Fruit fly (Drosophila melanogaster) whole organism, embryonic: ENCODE results near the gene shv.

Experiments
- Abd-B ChIP-seq: fragments of 200-800 bp; sonication (Bioruptor generic); optimal IDR thresholded peaks from 2 replicates; lab custom pipeline; 2018; ENCODE audit warnings: missing biosample characterization, mild to moderate bottlenecking, missing genetic modification characterization, moderate library complexity
- Adf1 ChIP-seq: fragments of 200-800 bp; sonication (Bioruptor generic); IDR thresholded peaks from 2 replicates; pipeline ENCODE4 v1.3.6; 2022; ENCODE audit warnings: missing biosample characterization, missing genetic modification characterization
- B-H1 ChIP-seq: fragments of 200-800 bp; sonication (Bioruptor generic); IDR thresholded peaks from 3 replicates; pipeline ENCODE4 v1.3.6; 2022; ENCODE audit warnings: missing biosample characterization, missing genetic modification characterization
- Blimp-1 ChIP-seq: fragments of 200-800 bp; sonication (Bioruptor generic); optimal IDR thresholded peaks from 3 replicates; lab custom pipeline; 2018; ENCODE audit warnings: missing biosample characterization, missing genetic modification characterization, mild to moderate bottlenecking, moderate library complexity, missing genetic modification reagents
- CG10209 ChIP-seq: fragments of 200-800 bp; sonication (Bioruptor generic); optimal IDR thresholded peaks from 3 replicates; lab custom pipeline; 2017; ENCODE audit warnings: missing biosample characterization, mild to moderate bottlenecking, missing genetic modification characterization, missing genetic modification reagents
- CG11247 ChIP-seq: fragments of 200-800 bp; sonication (Bioruptor generic); IDR thresholded peaks from 2 replicates; pipeline ENCODE4 v1.3.6; 2022; ENCODE audit warnings: missing biosample characterization, missing genetic modification characterization
- CG14014 ChIP-seq: fragments of 200-800 bp; sonication (Bioruptor generic); IDR thresholded peaks from 2 replicates; pipeline ENCODE4 v1.3.6; 2022; ENCODE audit warnings: missing biosample characterization, missing genetic modification characterization
- CG15011 ChIP-seq: fragments of 200-800 bp; sonication (Bioruptor generic); optimal IDR thresholded peaks from 3 replicates; lab custom pipeline; 2018; ENCODE audit warnings: missing biosample characterization, mild to moderate bottlenecking, missing genetic modification characterization
- CG15696 ChIP-seq: fragments of 200-800 bp; sonication (Bioruptor generic); optimal IDR thresholded peaks from 2 replicates; lab custom pipeline; 2019; ENCODE audit warnings: missing biosample characterization, mild to moderate bottlenecking, missing genetic modification characterization, moderate library complexity
- CG18011 ChIP-seq: fragments of 200-800 bp; sonication (Bioruptor generic); optimal IDR thresholded peaks from 2 replicates; lab custom pipeline; 2017; ENCODE audit warnings: missing biosample characterization, missing genetic modification characterization, mild to moderate bottlenecking, moderate library complexity, missing genotype
- CG18599 ChIP-seq: fragments of 200-800 bp; sonication (Bioruptor generic); optimal IDR thresholded peaks from 3 replicates; lab custom pipeline; 2017; ENCODE audit warnings: missing biosample characterization, missing genetic modification characterization, mild to moderate bottlenecking, moderate library complexity, missing genetic modification reagents
- CG2875 ChIP-seq: fragments of 200-800 bp; sonication (Bioruptor generic); optimal IDR thresholded peaks from 2 replicates; lab custom pipeline; 2017; ENCODE audit warnings: missing biosample characterization, mild to moderate bottlenecking, missing genetic modification characterization, missing genetic modification reagents
- CG3163 ChIP-seq: fragments of 200-800 bp; sonication (Bioruptor generic); optimal IDR thresholded peaks from 3 replicates; lab custom pipeline; 2016; ENCODE audit warnings: missing biosample characterization, missing genetic modification characterization
- CG32767 ChIP-seq: fragments of 200-800 bp; sonication (Bioruptor generic); IDR thresholded peaks from 2 replicates; pipeline ENCODE4 v1.3.6; 2022; ENCODE audit warnings: missing biosample characterization, missing genetic modification characterization
- CG3726 ChIP-seq: fragments of 200-800 bp; sonication (Bioruptor generic); IDR thresholded peaks from 3 replicates; pipeline ENCODE4, ENCODE4 v1.3.6; 2022; ENCODE audit warnings: missing biosample characterization, missing genetic modification characterization
- CG4820 ChIP-seq: fragments of 200-800 bp; sonication (Bioruptor generic); optimal IDR thresholded peaks from 3 replicates; lab custom pipeline; 2016; ENCODE audit warnings: missing biosample characterization, missing genetic modification characterization
- CG6272 ChIP-seq: fragments of 200-800 bp; sonication (Bioruptor generic); IDR thresholded peaks from 2 replicates; pipeline ENCODE4 v1.3.6; 2022; ENCODE audit warnings: missing biosample characterization, missing genetic modification characterization
- CG6854 ChIP-seq: fragments of 200-800 bp; sonication (Bioruptor generic); optimal IDR thresholded peaks from 3 replicates; lab custom pipeline; 2017; ENCODE audit warnings: missing biosample characterization, mild to moderate bottlenecking, missing genetic modification characterization
- CG9876 ChIP-seq: fragments of 200-800 bp; sonication (Bioruptor generic); optimal IDR thresholded peaks from 2 replicates; lab custom pipeline; 2016; ENCODE audit warnings: missing biosample characterization, missing genetic modification characterization
- Ets97D ChIP-seq: fragments of 200-800 bp; sonication (Bioruptor generic); optimal IDR thresholded peaks from 3 replicates; lab custom pipeline; 2016; ENCODE audit warnings: missing biosample characterization, missing genetic modification characterization
- Fer3 ChIP-seq: fragments of 200-800 bp; sonication (Bioruptor generic); optimal IDR thresholded peaks from 2 replicates; lab custom pipeline; 2018; ENCODE audit warnings: missing biosample characterization, mild to moderate bottlenecking, missing genetic modification characterization, moderate library complexity
- GATAe ChIP-seq: fragments of 200-800 bp; sonication (Bioruptor generic); conservative IDR thresholded peaks from 2 replicates; pipeline ENCODE4 v1.3.6; 2022; ENCODE audit warnings: missing biosample characterization, missing genetic modification characterization
- Jarid2 ChIP-seq: fragments of 200-800 bp; sonication (Bioruptor generic); optimal IDR thresholded peaks from 3 replicates; lab custom pipeline; 2017; ENCODE audit warnings: mild to moderate bottlenecking, missing biosample characterization, missing genetic modification reagents, missing genetic modification characterization
- Myb ChIP-seq: fragments of 200-800 bp; sonication (Bioruptor generic); optimal IDR thresholded peaks from 2 replicates; lab custom pipeline; 2016; ENCODE audit warnings: missing biosample characterization, missing genetic modification characterization
- Spps ChIP-seq: fragments of 200-800 bp; sonication (Bioruptor generic); optimal IDR thresholded peaks from 2 replicates; lab custom pipeline; 2018; ENCODE audit warnings: missing biosample characterization, mild to moderate bottlenecking, missing genetic modification characterization
- Tbp ChIP-seq: fragments of >200 bp; optimal IDR thresholded peaks from 2 replicates; lab custom pipeline; 2018; ENCODE audit warnings: missing biosample characterization, missing genetic modification characterization
- ap ChIP-seq: fragments of 200-800 bp; sonication (Bioruptor generic); IDR thresholded peaks from 2 replicates; pipeline ENCODE4 v1.3.6; 2022; ENCODE audit warnings: missing biosample characterization, missing genetic modification characterization
- bbx ChIP-seq: fragments of 200-800 bp; sonication (Bioruptor generic); IDR thresholded peaks from 2 replicates; pipeline ENCODE4 v1.3.6; 2022; ENCODE audit warnings: missing biosample characterization, missing genetic modification characterization; ENCODE audit not compliant: partially characterized antibody
- btn ChIP-seq: fragments of 200-800 bp; sonication (Bioruptor generic); optimal IDR thresholded peaks from 2 replicates; lab custom pipeline; 2016; ENCODE audit warnings: missing biosample characterization, missing genetic modification characterization
- cato ChIP-seq: fragments of 200-800 bp; sonication (Bioruptor generic); optimal IDR thresholded peaks from 2 replicates; lab custom pipeline; 2016; ENCODE audit warnings: missing biosample characterization, missing genetic modification characterization, borderline replicate concordance
- chinmo ChIP-seq: fragments of 200-800 bp; sonication (Bioruptor generic); IDR thresholded peaks from 4 replicates; pipeline ENCODE4 v1.3.6; 2022; ENCODE audit warnings: missing biosample characterization, missing genetic modification characterization; ENCODE audit not compliant: partially characterized antibody
- corto ChIP-seq: fragments of 200-800 bp; sonication (Bioruptor generic); optimal IDR thresholded peaks from 2 replicates; lab custom pipeline; 2016; ENCODE audit warnings: missing biosample characterization, mild to moderate bottlenecking, missing genetic modification characterization, moderate library complexity
- fd102C ChIP-seq: fragments of 200-800 bp; sonication (Bioruptor generic); optimal IDR thresholded peaks from 2 replicates; lab custom pipeline; 2018; ENCODE audit warnings: missing biosample characterization, mild to moderate bottlenecking, missing genetic modification characterization, moderate library complexity
- fd3F ChIP-seq: fragments of 200-800 bp; sonication (Bioruptor generic); optimal IDR thresholded peaks from 2 replicates; lab custom pipeline; 2018; ENCODE audit warnings: missing biosample characterization, mild to moderate bottlenecking, missing genetic modification characterization, moderate library complexity
- hkb ChIP-seq, 2 experiments: fragments of 200-800 bp in 1 of 2; fragments of >200 bp in 1 of 2; sonication (Bioruptor generic) in 1 of 2; IDR thresholded peaks in 1 of 2; optimal IDR thresholded peaks in 1 of 2; 2 replicates each; pipeline versions ENCODE4 v1.3.6 to Lab custom; 2017 to 2022; ENCODE audit warnings: missing biosample characterization in 1 of 2, missing genetic modification characterization in 1 of 2
- jing ChIP-seq: fragments of 200-800 bp; sonication (Bioruptor generic); optimal IDR thresholded peaks from 2 replicates; lab custom pipeline; 2018; ENCODE audit warnings: missing biosample characterization, mild to moderate bottlenecking, missing genetic modification characterization
- kay ChIP-seq: fragments of 200-800 bp; sonication (Bioruptor generic); optimal IDR thresholded peaks from 2 replicates; lab custom pipeline; 2016; ENCODE audit warnings: missing biosample characterization, missing genetic modification characterization
- lola ChIP-seq, 3 experiments: fragments of >200 bp in 2 of 3; fragments of 200-800 bp in 1 of 3; sonication (Bioruptor generic) in 1 of 3; optimal IDR thresholded peaks; 2 replicates each; lab custom pipeline; 2017 to 2019; ENCODE audit warnings: missing biosample characterization in 3 of 3, missing genetic modification characterization in 3 of 3, mild to moderate bottlenecking in 1 of 3, moderate library complexity in 1 of 3
- lov ChIP-seq, 2 experiments: fragments of 200-800 bp in 1 of 2; fragments of >200 bp in 1 of 2; sonication (Bioruptor generic) in 1 of 2; IDR thresholded peaks in 1 of 2; optimal IDR thresholded peaks in 1 of 2; 2 replicates in 1 of 2; 3 replicates in 1 of 2; pipeline versions ENCODE4 v1.3.6 to Lab custom; 2017 to 2022; ENCODE audit warnings: missing biosample characterization in 1 of 2, missing genetic modification characterization in 1 of 2
- odd ChIP-seq: fragments of 200-800 bp; sonication (Bioruptor generic); optimal IDR thresholded peaks from 2 replicates; lab custom pipeline; 2017; ENCODE audit warnings: missing biosample characterization, mild to moderate bottlenecking, missing genetic modification characterization
- pho ChIP-seq: fragments of 200-800 bp; sonication (Bioruptor generic); optimal IDR thresholded peaks from 2 replicates; lab custom pipeline; 2016; ENCODE audit warnings: missing biosample characterization, missing genetic modification characterization
- schlank ChIP-seq: fragments of 200-800 bp; sonication (Bioruptor generic); optimal IDR thresholded peaks from 2 replicates; lab custom pipeline; 2018; ENCODE audit warnings: missing biosample characterization, mild to moderate bottlenecking, missing genetic modification characterization
- shn ChIP-seq: fragments of 200-800 bp; sonication (Bioruptor generic); optimal IDR thresholded peaks from 3 replicates; lab custom pipeline; 2016; ENCODE audit warnings: missing biosample characterization, missing genetic modification characterization
- sima ChIP-seq: fragments of 200-800 bp; sonication (Bioruptor generic); optimal IDR thresholded peaks from 2 replicates; lab custom pipeline; 2016; ENCODE audit warnings: missing biosample characterization, missing genetic modification characterization
- z ChIP-seq: fragments of 200-800 bp; sonication (Bioruptor generic); IDR thresholded peaks from 3 replicates; pipeline ENCODE4 v1.3.6; 2022; ENCODE audit warnings: missing biosample characterization, missing genetic modification characterization
- zen ChIP-seq: fragments of 200-800 bp; sonication (Bioruptor generic); optimal IDR thresholded peaks from 3 replicates; lab custom pipeline; 2018; ENCODE audit warnings: missing biosample characterization, mild to moderate bottlenecking, missing genetic modification characterization, moderate library complexity
- zen2 ChIP-seq: fragments of 200-800 bp; sonication (Bioruptor generic); IDR thresholded peaks from 3 replicates; pipeline ENCODE4 v1.3.6; 2022; ENCODE audit warnings: missing biosample characterization, missing genetic modification characterization; ENCODE audit not compliant: partially characterized antibody

The shv gene

DNA sequence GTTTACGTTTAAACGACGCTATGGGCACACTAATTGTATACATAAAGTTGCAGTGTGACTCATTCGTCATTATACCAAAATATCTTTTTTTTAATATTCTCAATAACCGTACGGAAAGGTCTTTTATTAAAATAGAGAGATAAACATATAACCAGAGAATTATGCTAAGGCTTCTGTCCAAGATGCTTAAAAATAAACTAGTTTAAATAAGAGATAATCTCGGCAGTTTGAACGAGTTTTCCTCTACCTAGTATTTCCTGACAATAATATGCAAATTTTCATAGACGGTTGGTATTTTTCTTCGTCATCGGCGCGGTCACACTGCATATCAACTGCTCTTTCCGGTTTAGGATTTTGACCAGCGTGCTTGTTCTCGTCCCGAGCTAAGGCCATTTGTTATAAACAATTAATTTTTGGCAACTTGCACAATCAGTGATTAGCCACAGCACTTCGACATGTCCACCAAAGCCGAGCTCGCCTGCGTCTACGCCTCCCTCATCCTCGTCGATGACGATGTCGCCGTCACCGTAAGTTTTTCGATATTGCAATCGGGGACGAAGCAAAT is 33.2 kb upstream of the shv start, which contains the start of the genes CG13690 and RpLP1 (continued):
- TF ChIP-seq lola (GFP tag; optimal IDR thresholded peaks at IDR 0.05; lab: Kevin White, UChicago) (peak in 1 of 3 experiments; percentile 55), schlank (tag; lab: Kevin White, UChicago) (peak; percentile 65), corto (GFP tag; lab: Kevin White, UChicago) (peak; percentile 8), fd102C (GFP tag; lab: Kevin White, UChicago) (peak; percentile 71), chinmo (GFP tag; lab: Robert Waterston, UW) (no peak), Abd-B (peak; percentile 43), CG4820 (GFP tag; lab: Kevin White, UChicago) (peak; percentile 33), Blimp-1 (GFP tag; lab: Kevin White, UChicago) (peak; percentile 41), ap (GFP tag; lab: Robert Waterston, UW) (peak; percentile 24; the same call in 1 of the 2 replicates), CG14014 (GFP tag; lab: Robert Waterston, UW) (peak; percentile 64; the same call in 1 of the 2 replicates), lov (optimal IDR thresholded peaks at IDR 0.05; lab: Kevin White, UChicago) (no peak), lov (GFP tag; IDR thresholded peaks at IDR 0.05; lab: Robert Waterston, UW) (peak; percentile 77; the same call in 2 of the 3 replicates), Spps (peak; percentile 54), cato (GFP tag; lab: Kevin White, UChicago) (peak; percentile 37), Adf1 (GFP tag; lab: Robert Waterston, UW) (0 out of 2 replicates have a peak, but pooled peaks have one; percentile 19), CG18599 (GFP tag; lab: Kevin White, UChicago) (peak; percentile 82), Jarid2 (GFP tag; lab: Kevin White, UChicago) (peak; percentile 64), zen (tag; lab: Kevin White, UChicago) (peak; percentile 49), shn (GFP tag; lab: Kevin White, UChicago) (peak; percentile 72), sima (GFP tag; lab: Kevin White, UChicago) (no peak), kay (GFP tag; lab: Kevin White, UChicago) (peak; percentile 83), CG18011 (GFP tag; lab: Kevin White, UChicago) (peak; percentile 58), CG6272 (no peak), zen2 (GFP tag; lab: Robert Waterston, UW) (no peak), odd (peak; percentile 90), CG15696 (tag; lab: Kevin White, UChicago) (peak; percentile 29), Tbp (GFP tag; lab: Kevin White, UChicago) (peak; percentile 45), btn (no peak), CG3726 (GFP tag; lab: Robert Waterston, UW) (no peak), pho (peak; percentile 44), CG2875 (GFP tag; lab: Kevin White, UChicago) (peak; percentile 81), CG3163 (GFP tag; lab: Kevin White, UChicago) (peak; percentile 41), jing (GFP tag; lab: Kevin White, UChicago) (no peak), Ets97D (GFP tag; lab: Kevin White, UChicago) (peak; percentile 99), hkb (optimal IDR thresholded peaks at IDR 0.05; lab: Kevin White, UChicago) (no peak), hkb (GFP tag; IDR thresholded peaks at IDR 0.05; lab: Robert Waterston, UW) (peak; percentile 71), CG32767 (GFP tag; lab: Robert Waterston, UW) (peak; percentile 56; the same call in 1 of the 2 replicates), z (GFP tag; lab: Robert Waterston, UW) (no peak), CG11247 (GFP tag; lab: Robert Waterston, UW) (no peak), B-H1 (GFP tag; lab: Robert Waterston, UW) (peak; percentile 35; the same call in 1 of the 3 replicates), CG9876 (GFP tag; lab: Kevin White, UChicago) (peak; percentile 40), Fer3 (tag; lab: Kevin White, UChicago) (peak; percentile 80), fd3F (GFP tag; lab: Kevin White, UChicago) (peak; percentile 39), CG15011 (GFP tag; lab: Kevin White, UChicago) (peak; percentile 83), CG6854 (peak; percentile 64), CG10209 (GFP tag; lab: Kevin White, UChicago) (peak; percentile 82), Myb (GFP tag; lab: Kevin White, UChicago) (peak; percentile 46), GATAe (no peak), bbx (GFP tag; lab: Robert Waterston, UW) (no peak)
